Worm (Caenorhabditis elegans) whole organism, midembryonic: ENCODE measurements around the gene B0035.15.

Experiments
- T22C8.4 ChIP-seq: fragments of 200-800 bp; sonication (Bioruptor generic); IDR thresholded peaks from 2 replicates; pipeline ENCODE4 v1.3.6; 2022; ENCODE audit warnings: missing genetic modification characterization, missing compliant biosample characterization
- cog-1 ChIP-seq: sonication (generic microtip); optimal IDR thresholded peaks from 2 replicates; lab custom pipeline; 2016; ENCODE audit warnings: missing genetic modification characterization, missing compliant biosample characterization
- flt-1 ChIP-seq: fragments of 200-800 bp; sonication (Bioruptor generic); IDR thresholded peaks from 2 replicates; pipeline ENCODE4 v1.3.6; 2022; ENCODE audit warnings: missing genetic modification characterization, missing compliant biosample characterization
- klf-2 ChIP-seq: fragments of 200-800 bp; sonication (Bioruptor generic); conservative IDR thresholded peaks from 2 replicates; pipeline ENCODE4 v1.3.6; 2022; ENCODE audit warnings: missing genetic modification reagents, missing genetic modification characterization, missing compliant biosample characterization
- med-1 ChIP-seq: sonication (generic microtip); optimal IDR thresholded peaks from 2 replicates; lab custom pipeline; 2017; ENCODE audit warnings: missing genetic modification characterization, mild to moderate bottlenecking, missing compliant biosample characterization, antibody characterized with exemption, missing genetic modification reagents; ENCODE audit not compliant: insufficient read depth
- ref-1 ChIP-seq: fragments of 200-800 bp; sonication (Bioruptor generic); conservative IDR thresholded peaks from 2 replicates; pipeline ENCODE4 v1.3.6; 2022; ENCODE audit warnings: missing genetic modification reagents, missing genetic modification characterization, missing compliant biosample characterization
- tab-1 ChIP-seq: fragments of 200-800 bp; sonication (Bioruptor generic); IDR thresholded peaks from 2 replicates; pipeline ENCODE4 v1.3.6; 2022; ENCODE audit warnings: missing genetic modification characterization, missing compliant biosample characterization
- ztf-23 ChIP-seq: fragments of 200-800 bp; sonication (Bioruptor generic); IDR thresholded peaks from 2 replicates; pipeline ENCODE4 v1.3.6; 2022; ENCODE audit warnings: missing genetic modification reagents, missing genetic modification characterization, missing compliant biosample characterization
- ztf-29 ChIP-seq: fragments of 200-800 bp; sonication (Bioruptor generic); IDR thresholded peaks from 2 replicates; pipeline ENCODE4 v1.3.6; 2022; ENCODE audit warnings: missing genetic modification reagents, missing genetic modification characterization, missing compliant biosample characterization

B0035.15 gene

DNA sequence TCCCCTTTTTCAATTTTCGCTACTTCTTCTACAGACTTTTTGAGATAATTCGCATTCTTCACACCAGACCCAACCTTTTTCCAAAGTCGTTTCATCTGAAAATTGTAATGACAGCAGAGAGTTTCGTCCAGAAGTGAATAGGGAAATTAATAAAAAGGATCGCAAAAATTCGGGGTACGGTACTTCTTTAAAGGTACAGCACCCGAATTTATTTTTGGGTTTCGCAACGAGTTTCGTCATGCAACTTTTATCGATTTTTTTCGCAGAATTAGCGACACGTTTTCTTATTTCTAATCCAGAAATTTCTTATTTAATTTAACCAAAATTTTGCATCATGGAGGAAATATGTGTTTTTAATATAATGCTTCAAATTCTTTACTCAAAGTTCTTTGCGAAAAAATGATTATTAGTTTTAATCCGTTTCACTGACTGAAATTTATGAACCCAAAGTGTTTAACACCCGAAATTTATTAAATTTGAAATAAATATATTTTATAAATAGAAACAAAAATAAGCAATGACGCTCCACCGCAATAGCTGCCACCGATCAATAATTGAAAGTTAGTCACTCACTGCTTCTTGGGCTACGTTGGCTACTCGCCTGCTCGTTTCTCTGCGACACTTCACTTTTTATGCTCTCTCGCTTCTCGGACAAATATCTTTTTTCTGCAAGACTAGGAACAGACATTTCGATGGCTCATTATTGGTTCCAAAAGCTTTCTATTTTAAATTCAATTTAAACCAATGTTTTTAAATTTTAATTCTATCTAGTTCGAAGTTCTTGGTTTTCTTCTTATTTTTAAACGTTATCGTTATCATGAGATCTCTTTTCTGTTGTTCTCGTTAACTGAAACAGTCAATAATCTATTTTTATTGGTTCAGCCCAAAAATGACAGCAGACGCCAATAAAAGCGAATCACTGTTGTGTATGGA, at the start of gene B0035.15, which contains the start of gene dnj-1:
B0035.15 (minus strand) TSS at position 99 of the 933 bp plus-strand sequence.
dnj-1 (plus strand) TSS at position 883 of the 933 bp plus-strand sequence.
- TF ChIP-seq klf-2 (GFP tag; lab: Robert Waterston, UW) (no peak), ztf-29 (GFP tag; lab: Robert Waterston, UW) (no peak), T22C8.4 (GFP tag; lab: Robert Waterston, UW) (peak; percentile 63)

DNA sequence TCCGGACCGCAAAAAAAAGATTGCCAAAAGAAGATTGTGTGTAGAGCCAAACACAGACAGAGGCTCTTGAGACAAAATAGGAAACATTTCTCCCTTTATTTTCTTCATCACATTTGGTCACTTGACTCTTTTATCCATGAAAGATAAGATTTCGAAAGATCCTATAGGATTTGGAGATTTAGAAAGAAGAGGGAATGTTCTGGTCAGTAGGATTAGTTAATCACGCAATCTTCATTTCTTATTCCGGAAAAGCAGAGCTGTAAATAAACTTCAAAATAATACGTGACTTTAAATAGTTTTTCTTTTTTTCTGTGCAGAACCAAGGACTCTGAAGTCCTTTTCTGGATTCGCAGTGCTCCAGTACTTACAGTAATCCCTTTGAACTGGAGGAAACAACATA, 49.2 kb upstream of the B0035.15 start:
- TF ChIP-seq flt-1 (GFP tag; lab: Robert Waterston, UW) (no peak), cog-1 (no peak), ref-1 (GFP tag; lab: Robert Waterston, UW) (no peak), ztf-29 (GFP tag; lab: Robert Waterston, UW) (no peak), T22C8.4 (GFP tag; lab: Robert Waterston, UW) (no peak), ztf-23 (no peak)

DNA sequence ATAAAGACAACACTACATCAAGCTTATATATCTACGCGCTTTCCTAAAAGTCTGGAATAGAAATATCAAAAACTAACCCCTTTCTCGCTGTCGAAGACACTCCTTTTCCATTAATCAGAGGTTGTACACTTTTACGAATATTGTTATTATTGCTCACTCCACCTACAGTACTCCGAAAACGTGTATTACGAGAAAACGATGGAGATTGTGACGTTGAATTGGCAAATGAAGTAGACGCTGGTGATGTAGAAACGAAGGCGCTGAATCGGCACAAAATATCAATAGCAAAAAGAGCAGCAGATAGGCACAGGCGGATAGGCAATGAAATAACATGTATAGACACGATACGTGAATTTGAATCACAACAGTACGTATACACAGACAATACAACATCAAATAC, 46.2 kb upstream of the B0035.15 start:
- TF ChIP-seq tab-1 (GFP tag; lab: Robert Waterston, UW) (no peak), T22C8.4 (GFP tag; lab: Robert Waterston, UW) (no peak), ref-1 (GFP tag; lab: Robert Waterston, UW) (no peak), med-1 (GFP tag; lab: Kevin White, UChicago) (no peak), ztf-23 (no peak), klf-2 (GFP tag; lab: Robert Waterston, UW) (no peak), ztf-29 (GFP tag; lab: Robert Waterston, UW) (no peak), flt-1 (GFP tag; lab: Robert Waterston, UW) (no peak), cog-1 (no peak)

- TF ChIP-seq klf-2 (GFP tag; lab: Robert Waterston, UW), result no peak
- no peak for TF ChIP-seq tab-1 (GFP tag; lab: Robert Waterston, UW)
- TF ChIP-seq ref-1 (GFP tag; lab: Robert Waterston, UW), result no peak
- no peak for TF ChIP-seq T22C8.4 (GFP tag; lab: Robert Waterston, UW)
- TF ChIP-seq cog-1, result no peak
- TF ChIP-seq med-1 (GFP tag; lab: Kevin White, UChicago), result no peak
- no peak for TF ChIP-seq ztf-29 (GFP tag; lab: Robert Waterston, UW)
- TF ChIP-seq ztf-23, result no peak
- no peak for TF ChIP-seq flt-1 (GFP tag; lab: Robert Waterston, UW)
Observed at ce11 chrIV:11340735-11341443, 42.8 kb upstream of the B0035.15 start.

DNA sequence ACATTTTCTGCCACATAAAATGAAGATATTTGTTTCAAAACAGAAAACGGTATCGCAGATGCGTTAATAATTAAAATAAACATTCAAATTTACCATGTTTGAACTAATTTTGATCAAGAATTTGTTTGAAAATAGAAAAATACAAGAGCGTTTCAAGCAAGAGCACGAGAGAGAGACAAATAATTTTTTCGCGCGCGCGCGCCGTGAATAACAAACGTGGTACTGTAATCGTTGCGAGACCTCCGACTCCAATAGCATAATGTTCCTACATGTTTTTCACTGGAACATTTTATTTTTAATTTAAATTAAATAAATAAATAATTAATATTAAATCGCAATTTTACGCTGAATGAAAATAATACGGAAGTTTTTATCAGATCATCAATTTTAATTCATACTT, 39.0 kb upstream of the B0035.15 start, which contains the start of gene F54E12.2:
F54E12.2 (minus strand) TSS at position 164 of the 400 bp plus-strand sequence.
- TF ChIP-seq cog-1 (no peak), T22C8.4 (GFP tag; lab: Robert Waterston, UW) (no peak), ref-1 (GFP tag; lab: Robert Waterston, UW) (no peak), med-1 (GFP tag; lab: Kevin White, UChicago) (no peak), flt-1 (GFP tag; lab: Robert Waterston, UW) (no peak), tab-1 (GFP tag; lab: Robert Waterston, UW) (no peak), klf-2 (GFP tag; lab: Robert Waterston, UW) (no peak), ztf-23 (no peak), ztf-29 (GFP tag; lab: Robert Waterston, UW) (no peak)

- TF ChIP-seq ref-1 (GFP tag; lab: Robert Waterston, UW) (no peak), ztf-23 (no peak), T22C8.4 (GFP tag; lab: Robert Waterston, UW) (no peak), ztf-29 (GFP tag; lab: Robert Waterston, UW) (no peak), klf-2 (GFP tag; lab: Robert Waterston, UW) (no peak), tab-1 (GFP tag; lab: Robert Waterston, UW) (no peak), flt-1 (GFP tag; lab: Robert Waterston, UW) (no peak), med-1 (GFP tag; lab: Kevin White, UChicago) (no peak), cog-1 (no peak)
Observed at ce11 chrIV:11336180-11336579, 38.1 kb upstream of the B0035.15 start.

- TF ChIP-seq ztf-23 (no peak), ref-1 (GFP tag; lab: Robert Waterston, UW) (no peak), med-1 (GFP tag; lab: Kevin White, UChicago) (no peak), tab-1 (GFP tag; lab: Robert Waterston, UW) (no peak), klf-2 (GFP tag; lab: Robert Waterston, UW) (no peak), cog-1 (no peak), ztf-29 (GFP tag; lab: Robert Waterston, UW) (no peak), T22C8.4 (GFP tag; lab: Robert Waterston, UW) (no peak), flt-1 (GFP tag; lab: Robert Waterston, UW) (no peak)
Observed at ce11 chrIV:11332751-11333150, 34.7 kb upstream of the B0035.15 start, which contains the start of gene sart-3. TSS of gene sart-3 (minus strand) at chrIV:11332969.

- TF ChIP-seq klf-2 (GFP tag; lab: Robert Waterston, UW) (no peak), flt-1 (GFP tag; lab: Robert Waterston, UW) (no peak), tab-1 (GFP tag; lab: Robert Waterston, UW) (no peak), med-1 (GFP tag; lab: Kevin White, UChicago) (no peak)
Observed at ce11 chrIV:11329269-11329668, 31.2 kb upstream of the B0035.15 start, which contains the start of gene leo-1. TSS of gene leo-1 (minus strand) at chrIV:11329369.
